Worm (Caenorhabditis elegans) whole organism, L3 larva: ENCODE measurements around the gene vrk-1.

Source experiments
- fos-1 ChIP-seq: fragments of 150-350 bp; optimal IDR thresholded peaks from 2 replicates; lab custom pipeline; 2014; ENCODE audit warnings: missing biosample characterization, missing genetic modification characterization
- lin-39 ChIP-seq: fragments of 150-350 bp; optimal IDR thresholded peaks from 2 replicates; lab custom pipeline; 2018; ENCODE audit warnings: missing biosample characterization, missing genetic modification reagents, missing genetic modification characterization
- nfya-1 ChIP-seq: sonication (generic microtip); optimal IDR thresholded peaks from 2 replicates; lab custom pipeline; 2017; ENCODE audit warnings: missing genetic modification characterization, mild to moderate bottlenecking, missing compliant biosample characterization, antibody characterized with exemption, moderate library complexity; ENCODE audit not compliant: insufficient read depth
- nhr-28 ChIP-seq: fragments of 150-350 bp; optimal IDR thresholded peaks from 2 replicates; lab custom pipeline; 2014; ENCODE audit warnings: missing biosample characterization, missing genetic modification characterization
- nhr-67 ChIP-seq: fragments of 150-350 bp; optimal IDR thresholded peaks from 2 replicates; lab custom pipeline; 2014; ENCODE audit warnings: missing biosample characterization, missing genetic modification characterization
- nhr-76 ChIP-seq: fragments of 150-350 bp; sonication (generic microtip); optimal IDR thresholded peaks from 5 replicates; lab custom pipeline; 2014; ENCODE audit warnings: missing biosample characterization, missing genetic modification characterization
- sea-2 ChIP-seq: fragments of 150-350 bp; sonication (generic microtip); optimal IDR thresholded peaks from 4 replicates; lab custom pipeline; 2014; ENCODE audit warnings: missing biosample characterization, missing genetic modification reagents, missing genetic modification characterization
- unc-39 ChIP-seq: sonication (generic microtip); optimal IDR thresholded peaks from 4 replicates; lab custom pipeline; 2017; ENCODE audit warnings: missing biosample characterization, missing genetic modification characterization
- unc-62 ChIP-seq: fragments of 150-350 bp; sonication (generic microtip); optimal IDR thresholded peaks from 4 replicates; lab custom pipeline; 2014; ENCODE audit warnings: missing biosample characterization, missing genetic modification reagents, missing genetic modification characterization
- zag-1 ChIP-seq: fragments of 150-350 bp; optimal IDR thresholded peaks from 2 replicates; lab custom pipeline; 2014; ENCODE audit warnings: missing biosample characterization, missing genetic modification characterization

DNA sequence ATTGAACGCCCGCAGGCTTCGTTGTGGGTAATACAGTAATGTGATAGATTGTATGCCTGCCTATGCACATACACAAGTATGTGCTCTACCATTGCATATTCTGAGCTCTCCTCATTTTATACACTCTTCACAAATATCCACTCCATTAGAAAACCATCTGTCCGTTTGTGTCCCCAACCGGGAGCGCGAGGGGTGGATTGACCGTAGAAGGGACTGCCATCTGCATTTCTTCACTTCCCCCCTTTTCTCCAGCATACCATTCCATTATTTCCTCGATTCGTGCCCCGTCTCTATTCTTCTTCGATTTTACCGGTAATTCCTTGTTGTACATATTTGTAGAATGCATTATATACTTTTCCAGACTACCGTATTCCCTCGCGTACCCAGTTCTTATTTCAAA, 11.4 kb downstream of the vrk-1 start:
- TF ChIP-seq nhr-76 (tag; lab: Kevin White, UChicago) (no peak), fos-1 (tag; lab: Kevin White, UChicago) (no peak), unc-62 (GFP tag; lab: Kevin White, UChicago) (no peak), nhr-28 (tag; lab: Kevin White, UChicago) (no peak), zag-1 (tag; lab: Kevin White, UChicago) (no peak), unc-39 (no peak), lin-39 (no peak), nfya-1 (tag; lab: Kevin White, UChicago) (no peak), nhr-67 (tag; lab: Kevin White, UChicago) (no peak), sea-2 (GFP tag; lab: Kevin White, UChicago) (no peak)
